Worm (Caenorhabditis elegans) whole organism, young adult: Measurements from ENCODE around the gene F26F12.8.

ENCODE experiments used
- B0019.2 ChIP-seq: fragments of 200-800 bp; sonication (Bioruptor generic); conservative IDR thresholded peaks from 2 replicates; pipeline ENCODE4 v1.3.6; 2022; ENCODE audit warnings: missing genetic modification reagents, missing genetic modification characterization, missing compliant biosample characterization
- F10E7.11 ChIP-seq: sonication (generic microtip); optimal IDR thresholded peaks from 2 replicates; lab custom pipeline; 2017; ENCODE audit warnings: mild to moderate bottlenecking, missing genetic modification characterization, moderate library complexity, missing compliant biosample characterization
- F22D6.2 ChIP-seq: sonication (generic microtip); optimal IDR thresholded peaks from 2 replicates; lab custom pipeline; 2016; ENCODE audit warnings: mild to moderate bottlenecking, missing genetic modification characterization, missing compliant biosample characterization
- F33H1.4 ChIP-seq: fragments of 200-800 bp; sonication (Bioruptor generic); IDR thresholded peaks from 2 replicates; pipeline ENCODE4 v1.3.6; 2022; ENCODE audit warnings: missing genetic modification reagents, missing genetic modification characterization, missing compliant biosample characterization
- F49E8.2 ChIP-seq: sonication (generic microtip); optimal IDR thresholded peaks from 3 replicates; lab custom pipeline; 2017; ENCODE audit warnings: missing genetic modification characterization, mild to moderate bottlenecking, missing compliant biosample characterization, antibody characterized with exemption, moderate library complexity; ENCODE audit not compliant: insufficient read depth
- F55B11.4 ChIP-seq: sonication (generic microtip); optimal IDR thresholded peaks from 2 replicates; lab custom pipeline; 2016; ENCODE audit warnings: missing compliant biosample characterization, missing genetic modification characterization, borderline replicate concordance; ENCODE audit not compliant: insufficient read depth
- F57A8.1 ChIP-seq: fragments of 200-800 bp; sonication (Bioruptor generic); optimal IDR thresholded peaks from 2 replicates; lab custom pipeline; 2018; ENCODE audit warnings: mild to moderate bottlenecking, missing genetic modification characterization, moderate library complexity, missing compliant biosample characterization
- F57C9.4 ChIP-seq: sonication (generic microtip); optimal IDR thresholded peaks from 2 replicates; lab custom pipeline; 2017; ENCODE audit warnings: mild to moderate bottlenecking, missing genetic modification characterization, missing compliant biosample characterization
- K11D2.4 ChIP-seq: fragments of 200-800 bp; sonication (Bioruptor generic); IDR thresholded peaks from 2 replicates; pipeline ENCODE4 v1.3.6; 2022; ENCODE audit warnings: missing genetic modification reagents, missing genetic modification characterization, missing compliant biosample characterization
- K12H6.12 ChIP-seq: fragments of 200-800 bp; sonication (Bioruptor generic); optimal IDR thresholded peaks from 2 replicates; lab custom pipeline; 2018; ENCODE audit warnings: mild to moderate bottlenecking, missing genetic modification characterization, missing compliant biosample characterization
- T07F8.4 ChIP-seq: sonication (generic microtip); optimal IDR thresholded peaks from 2 replicates; lab custom pipeline; 2016; ENCODE audit warnings: mild to moderate bottlenecking, missing genetic modification characterization, moderate library complexity, missing compliant biosample characterization
- Y53G8AR.9 ChIP-seq: fragments of 200-800 bp; sonication (Bioruptor generic); conservative IDR thresholded peaks from 2 replicates; pipeline ENCODE4 v1.3.6; 2022; ENCODE audit warnings: missing genetic modification reagents, missing genetic modification characterization, missing compliant biosample characterization
- Y67H2A.10 ChIP-seq: fragments of 200-800 bp; sonication (Bioruptor generic); conservative IDR thresholded peaks from 2 replicates; pipeline ENCODE4 v1.3.6; 2022; ENCODE audit warnings: missing genetic modification reagents, missing genetic modification characterization, missing compliant biosample characterization
- aptf-2 ChIP-seq: fragments of 200-800 bp; sonication (Bioruptor generic); conservative IDR thresholded peaks from 2 replicates; pipeline ENCODE4 v1.3.6; 2022; ENCODE audit warnings: missing genetic modification reagents, missing genetic modification characterization, missing compliant biosample characterization
- aptf-3 ChIP-seq: fragments of 200-800 bp; sonication (Bioruptor generic); IDR thresholded peaks from 2 replicates; pipeline ENCODE4 v1.3.6; 2022; ENCODE audit warnings: missing genetic modification characterization, missing compliant biosample characterization
- attf-3 ChIP-seq: fragments of 200-800 bp; sonication (Bioruptor generic); conservative IDR thresholded peaks from 2 replicates; pipeline ENCODE4 v1.3.6; 2022; ENCODE audit warnings: missing genetic modification reagents, missing genetic modification characterization, missing compliant biosample characterization
- attf-5 ChIP-seq: fragments of 200-800 bp; sonication (Bioruptor generic); optimal IDR thresholded peaks from 2 replicates; lab custom pipeline; 2018; ENCODE audit warnings: mild to moderate bottlenecking, missing genetic modification characterization, missing compliant biosample characterization
- attf-6 ChIP-seq: fragments of 200-800 bp; sonication (Bioruptor generic); IDR thresholded peaks from 2 replicates; pipeline ENCODE4 v1.3.6; 2022; ENCODE audit warnings: missing genetic modification reagents, missing genetic modification characterization, missing compliant biosample characterization
- bed-1 ChIP-seq: fragments of 200-800 bp; sonication (Bioruptor generic); IDR thresholded peaks from 2 replicates; pipeline ENCODE4 v1.3.6; 2022; ENCODE audit warnings: missing genetic modification reagents, missing genetic modification characterization, missing compliant biosample characterization
- cebp-1 ChIP-seq, 2 experiments: fragments of 200-800 bp in 1 of 2; sonication (Bioruptor generic) in 1 of 2; sonication (generic microtip) in 1 of 2; IDR thresholded peaks in 1 of 2; optimal IDR thresholded peaks in 1 of 2; 2 replicates each; pipeline versions ENCODE4 v1.3.6 to Lab custom; 2017 to 2022; ENCODE audit warnings: missing compliant biosample characterization in 2 of 2, missing genetic modification characterization in 2 of 2, mild to moderate bottlenecking in 1 of 2, missing genetic modification reagents in 1 of 2, moderate library complexity in 1 of 2
- cebp-2 ChIP-seq: fragments of 200-800 bp; sonication (Bioruptor generic); IDR thresholded peaks from 2 replicates; pipeline ENCODE4 v1.3.6; 2022; ENCODE audit warnings: missing genetic modification characterization, missing compliant biosample characterization
- ceh-100 ChIP-seq: fragments of 200-800 bp; sonication (Bioruptor generic); IDR thresholded peaks from 2 replicates; pipeline ENCODE4 v1.3.6; 2022; ENCODE audit warnings: missing genetic modification reagents, missing genetic modification characterization, missing compliant biosample characterization
- ceh-27 ChIP-seq: fragments of 200-800 bp; sonication (Bioruptor generic); optimal IDR thresholded peaks from 2 replicates; lab custom pipeline; 2018; ENCODE audit warnings: mild to moderate bottlenecking, missing genetic modification characterization, moderate library complexity, missing compliant biosample characterization
- ceh-40 ChIP-seq: fragments of 200-800 bp; sonication (Bioruptor generic); IDR thresholded peaks from 2 replicates; pipeline ENCODE4 v1.3.6; 2022; ENCODE audit warnings: missing genetic modification characterization, missing compliant biosample characterization
- ceh-79 ChIP-seq: sonication (generic microtip); optimal IDR thresholded peaks from 2 replicates; lab custom pipeline; 2017; ENCODE audit warnings: mild to moderate bottlenecking, missing genetic modification characterization, missing compliant biosample characterization
- ceh-91 ChIP-seq: fragments of 200-800 bp; sonication (Bioruptor generic); IDR thresholded peaks from 2 replicates; pipeline ENCODE4 v1.3.6; 2022; ENCODE audit warnings: missing genetic modification reagents, missing genetic modification characterization, missing compliant biosample characterization
- die-1 ChIP-seq: sonication (generic microtip); optimal IDR thresholded peaks from 2 replicates; lab custom pipeline; 2016; ENCODE audit warnings: missing genotype, mild to moderate bottlenecking, missing genetic modification characterization, missing compliant biosample characterization
- ekl-4 ChIP-seq: fragments of 200-800 bp; sonication (Bioruptor generic); IDR thresholded peaks from 2 replicates; pipeline ENCODE4 v1.3.6; 2022; ENCODE audit warnings: missing genetic modification reagents, missing genetic modification characterization, missing compliant biosample characterization
- fkh-3 ChIP-seq: sonication (generic microtip); optimal IDR thresholded peaks from 2 replicates; lab custom pipeline; 2016; ENCODE audit warnings: mild to moderate bottlenecking, missing genetic modification characterization, missing compliant biosample characterization
- him-1 ChIP-seq: sonication (generic microtip); optimal IDR thresholded peaks from 2 replicates; lab custom pipeline; 2016; ENCODE audit warnings: missing genotype, missing genetic modification reagents, missing genetic modification characterization, missing compliant biosample characterization
- hmg-1.2 ChIP-seq: fragments of 200-800 bp; sonication (Bioruptor generic); IDR thresholded peaks from 2 replicates; pipeline ENCODE4 v1.3.6; 2022; ENCODE audit warnings: missing genetic modification reagents, missing genetic modification characterization, missing compliant biosample characterization
- lin-26 ChIP-seq: fragments of 200-800 bp; sonication (Bioruptor generic); IDR thresholded peaks from 2 replicates; pipeline ENCODE4 v1.3.6; 2022; ENCODE audit warnings: missing genetic modification reagents, missing genetic modification characterization, missing compliant biosample characterization
- lin-40 ChIP-seq: sonication (generic microtip); optimal IDR thresholded peaks from 2 replicates; lab custom pipeline; 2016; ENCODE audit warnings: missing genetic modification characterization, mild to moderate bottlenecking, missing compliant biosample characterization, missing genotype, missing genetic modification reagents
- madf-3 ChIP-seq: fragments of 200-800 bp; sonication (Bioruptor generic); IDR thresholded peaks from 2 replicates; pipeline ENCODE4 v1.3.6; 2022; ENCODE audit warnings: missing genetic modification reagents, missing genetic modification characterization, missing compliant biosample characterization
- mcd-1 ChIP-seq: fragments of 200-800 bp; sonication (Bioruptor generic); IDR thresholded peaks from 2 replicates; pipeline ENCODE4 v1.3.6; 2022; ENCODE audit warnings: missing genetic modification reagents, missing genetic modification characterization, missing compliant biosample characterization
- mel-28 ChIP-seq: sonication (generic microtip); optimal IDR thresholded peaks from 2 replicates; lab custom pipeline; 2016; ENCODE audit warnings: borderline replicate concordance, mild to moderate bottlenecking, missing genetic modification characterization, missing compliant biosample characterization
- mes-4 ChIP-seq: sonication (generic microtip); optimal IDR thresholded peaks from 2 replicates; lab custom pipeline; 2016; ENCODE audit warnings: missing genotype, missing genetic modification characterization, missing compliant biosample characterization
- nfya-2 ChIP-seq: fragments of 200-800 bp; sonication (Bioruptor generic); IDR thresholded peaks from 2 replicates; pipeline ENCODE4 v1.3.6; 2022; ENCODE audit warnings: missing genetic modification reagents, missing genetic modification characterization, missing compliant biosample characterization
- nfyb-1 ChIP-seq: fragments of 200-800 bp; sonication (Bioruptor generic); IDR thresholded peaks from 2 replicates; pipeline ENCODE4 v1.3.6; 2022; ENCODE audit warnings: missing genetic modification reagents, missing genetic modification characterization, missing compliant biosample characterization
- sea-2 ChIP-seq: fragments of 200-800 bp; sonication (Bioruptor generic); IDR thresholded peaks from 2 replicates; pipeline ENCODE4 v1.3.6; 2022; ENCODE audit warnings: missing genetic modification characterization, missing compliant biosample characterization
- snpc-1.1 ChIP-seq: sonication (generic microtip); optimal IDR thresholded peaks from 2 replicates; lab custom pipeline; 2017; ENCODE audit warnings: missing genetic modification characterization, mild to moderate bottlenecking, missing compliant biosample characterization, antibody characterized with exemption, moderate library complexity, missing genotype, missing genetic modification reagents; ENCODE audit not compliant: insufficient read depth
- snpc-3.4 ChIP-seq: sonication (generic microtip); optimal IDR thresholded peaks from 2 replicates; lab custom pipeline; 2017; ENCODE audit warnings: missing genetic modification characterization, mild to moderate bottlenecking, missing compliant biosample characterization, antibody characterized with exemption, moderate library complexity, missing genotype, missing genetic modification reagents
- somi-1 ChIP-seq: fragments of 200-800 bp; sonication (Bioruptor generic); optimal IDR thresholded peaks from 2 replicates; lab custom pipeline; 2018; ENCODE audit warnings: mild to moderate bottlenecking, missing genetic modification characterization, missing compliant biosample characterization
- tbx-9 ChIP-seq: sonication (generic microtip); optimal IDR thresholded peaks from 2 replicates; lab custom pipeline; 2016; ENCODE audit warnings: borderline replicate concordance, missing genetic modification characterization, inconsistent platforms, missing compliant biosample characterization
- unc-62 ChIP-seq: fragments of 150-350 bp; optimal IDR thresholded peaks from 2 replicates; lab custom pipeline; 2014; ENCODE audit warnings: missing biosample characterization, missing genetic modification reagents, missing genetic modification characterization
- zim-3 ChIP-seq: sonication (generic microtip); optimal IDR thresholded peaks from 2 replicates; lab custom pipeline; 2017; ENCODE audit warnings: mild to moderate bottlenecking, missing genetic modification characterization, moderate library complexity, missing compliant biosample characterization
- ztf-18 ChIP-seq: sonication (generic microtip); optimal IDR thresholded peaks from 2 replicates; lab custom pipeline; 2016; ENCODE audit warnings: missing genotype, mild to moderate bottlenecking, missing genetic modification characterization, missing compliant biosample characterization
- ztf-6 ChIP-seq: fragments of 200-800 bp; sonication (Bioruptor generic); IDR thresholded peaks from 2 replicates; pipeline ENCODE4 v1.3.6; 2022; ENCODE audit warnings: missing genetic modification reagents, missing genetic modification characterization, missing compliant biosample characterization

The F26F12.8 gene

ce11 chrV:5844349-5844760 lies 18.0 kb downstream of the F26F12.8 start:
- TF ChIP-seq mcd-1: no peak
- no peak for TF ChIP-seq F10E7.11
- TF ChIP-seq bed-1 (GFP tag; lab: Robert Waterston, UW): no peak
- TF ChIP-seq snpc-1.1 (tag; lab: Kevin White, UChicago): no peak
- TF ChIP-seq K11D2.4 (GFP tag; lab: Robert Waterston, UW): peak; percentile 82
- TF ChIP-seq lin-26 (GFP tag; lab: Robert Waterston, UW): peak; percentile 52; the same call in 1 of the 2 replicates
- peak; percentile 25 for TF ChIP-seq die-1 (tag; lab: Kevin White, UChicago)
- peak; percentile 68 for TF ChIP-seq F22D6.2 (tag; lab: Kevin White, UChicago)
- peak; percentile 20; the same call in 1 of the 2 replicates for TF ChIP-seq hmg-1.2
- 0 out of 2 replicates have a peak, but pooled peaks have one; percentile 38 for TF ChIP-seq sea-2 (GFP tag; lab: Robert Waterston, UW)
- TF ChIP-seq aptf-2 (GFP tag; lab: Robert Waterston, UW): no peak
- no peak for TF ChIP-seq fkh-3 (tag; lab: Kevin White, UChicago)
- no peak for TF ChIP-seq snpc-3.4
- no peak for TF ChIP-seq ceh-40 (GFP tag; lab: Robert Waterston, UW)
- no peak for TF ChIP-seq ceh-100 (GFP tag; lab: Robert Waterston, UW)
- TF ChIP-seq F49E8.2 (tag; lab: Kevin White, UChicago): no peak
- no peak for TF ChIP-seq cebp-2 (GFP tag; lab: Robert Waterston, UW)
- TF ChIP-seq aptf-3 (GFP tag; lab: Robert Waterston, UW): no peak
- TF ChIP-seq Y53G8AR.9 (GFP tag; lab: Robert Waterston, UW): no peak
- no peak for TF ChIP-seq him-1 (tag; lab: Kevin White, UChicago)
- no peak for TF ChIP-seq T07F8.4 (tag; lab: Kevin White, UChicago)
- TF ChIP-seq nfya-2 (GFP tag; lab: Robert Waterston, UW): no peak
- TF ChIP-seq ztf-6: no peak
- TF ChIP-seq mel-28 (tag; lab: Kevin White, UChicago): no peak
- no peak for TF ChIP-seq attf-6 (GFP tag; lab: Robert Waterston, UW)
- TF ChIP-seq nfyb-1 (GFP tag; lab: Robert Waterston, UW): peak; percentile 70
- TF ChIP-seq attf-3 (GFP tag; lab: Robert Waterston, UW): no peak
- no peak for TF ChIP-seq F57C9.4 (tag; lab: Kevin White, UChicago)
- no peak for TF ChIP-seq F33H1.4
- no peak for TF ChIP-seq ceh-79 (tag; lab: Kevin White, UChicago)
- TF ChIP-seq ekl-4 (GFP tag; lab: Robert Waterston, UW): peak; percentile 44; the same call in 1 of the 2 replicates
- TF ChIP-seq zim-3 (tag; lab: Kevin White, UChicago): no peak
- no peak for TF ChIP-seq ztf-18
- no peak for TF ChIP-seq B0019.2
- peak; percentile 58 for TF ChIP-seq ceh-27 (GFP tag; lab: Kevin White, UChicago)
- TF ChIP-seq tbx-9 (tag; lab: Kevin White, UChicago): no peak
- TF ChIP-seq lin-40 (tag; lab: Kevin White, UChicago): peak; percentile 74
- TF ChIP-seq unc-62: no peak
- peak; percentile 36 for TF ChIP-seq attf-5
- TF ChIP-seq F57A8.1 (GFP tag; lab: Kevin White, UChicago): no peak
- TF ChIP-seq K12H6.12 (tag; lab: Kevin White, UChicago): peak; percentile 17
- peak; percentile 63 for TF ChIP-seq Y67H2A.10 (GFP tag; lab: Robert Waterston, UW)
- TF ChIP-seq madf-3 (GFP tag; lab: Robert Waterston, UW): 0 out of 2 replicates have a peak, but pooled peaks have one; percentile 10
- no peak for TF ChIP-seq F55B11.4 (tag; lab: Kevin White, UChicago)
- peak; percentile 58; the same call in 1 of the 2 replicates for TF ChIP-seq cebp-1 (GFP tag; IDR thresholded peaks at IDR 0.05; lab: Robert Waterston, UW)
- peak; percentile 79 for TF ChIP-seq cebp-1 (tag; optimal IDR thresholded peaks at IDR 0.05; lab: Kevin White, UChicago)
- no peak for TF ChIP-seq ceh-91 (GFP tag; lab: Robert Waterston, UW)
- no peak for TF ChIP-seq mes-4 (tag; lab: Kevin White, UChicago)
- peak; percentile 78 for TF ChIP-seq somi-1 (GFP tag; lab: Kevin White, UChicago)
